Worm (Caenorhabditis elegans) whole organism, L1 larva: ENCODE results near the gene T25F10.3.

Experiments
- C16A3.4 ChIP-seq: fragments of 150-350 bp; optimal IDR thresholded peaks from 2 replicates; lab custom pipeline; 2014; ENCODE audit warnings: missing biosample characterization, missing genetic modification characterization
- F16B12.6 ChIP-seq: fragments of 150-350 bp; optimal IDR thresholded peaks from 2 replicates; lab custom pipeline; 2014; ENCODE audit warnings: missing biosample characterization, missing genetic modification characterization
- aha-1 ChIP-seq: fragments of 150-350 bp; optimal IDR thresholded peaks from 2 replicates; lab custom pipeline; 2014; ENCODE audit warnings: missing biosample characterization, missing genetic modification characterization
- aly-2 ChIP-seq: fragments of 150-350 bp; optimal IDR thresholded peaks from 2 replicates; lab custom pipeline; 2014; ENCODE audit warnings: missing biosample characterization, missing genetic modification characterization
- ama-1 ChIP-seq: fragments of 150-350 bp; optimal IDR thresholded peaks from 2 replicates; lab custom pipeline; 2014
- ceh-63 ChIP-seq: fragments of 200-800 bp; sonication (Bioruptor generic); optimal IDR thresholded peaks from 2 replicates; lab custom pipeline; 2018; ENCODE audit warnings: mild to moderate bottlenecking, missing genetic modification characterization, missing compliant biosample characterization
- dpl-1 ChIP-seq, 3 experiments: fragments of 150-350 bp in 2 of 3; sonication (generic microtip) in 1 of 3; optimal IDR thresholded peaks; 2 replicates each; lab custom pipeline; 2014 to 2017; ENCODE audit warnings: missing biosample characterization in 3 of 3, missing genetic modification characterization in 3 of 3, missing genetic modification reagents in 3 of 3
- efl-1 ChIP-seq, 4 experiments: fragments of 150-350 bp; optimal IDR thresholded peaks in 3 of 4; peaks in 1 of 4; 1 replicate in 1 of 4; 2 replicates in 3 of 4; lab custom pipeline; 2014; ENCODE audit warnings: missing biosample characterization in 2 of 4, missing genetic modification characterization in 2 of 4, missing genetic modification reagents in 2 of 4
- efl-3 ChIP-seq: fragments of 200-800 bp; sonication (Bioruptor generic); optimal IDR thresholded peaks from 2 replicates; lab custom pipeline; 2018; ENCODE audit warnings: mild to moderate bottlenecking, missing genetic modification characterization, missing compliant biosample characterization
- elt-2 ChIP-seq: sonication (generic microtip); optimal IDR thresholded peaks from 2 replicates; lab custom pipeline; 2016; ENCODE audit warnings: missing genetic modification characterization, mild to moderate bottlenecking, inconsistent platforms, missing compliant biosample characterization, missing genetic modification reagents
- ets-5 ChIP-seq: fragments of 200-800 bp; sonication (Bioruptor generic); IDR thresholded peaks from 2 replicates; pipeline ENCODE4 v1.3.6; 2022; ENCODE audit warnings: missing genetic modification characterization, missing compliant biosample characterization
- fkh-8 ChIP-seq: sonication (generic microtip); optimal IDR thresholded peaks from 2 replicates; lab custom pipeline; 2016; ENCODE audit warnings: mild to moderate bottlenecking, missing genetic modification characterization, missing compliant biosample characterization
- grh-1 ChIP-seq: fragments of 200-800 bp; sonication (Bioruptor generic); IDR thresholded peaks from 2 replicates; pipeline ENCODE4 v1.3.6; 2022; ENCODE audit warnings: missing genetic modification reagents, missing genetic modification characterization, missing compliant biosample characterization
- hpl-2 ChIP-seq: fragments of 150-350 bp; optimal IDR thresholded peaks from 2 replicates; lab custom pipeline; 2014; ENCODE audit warnings: missing biosample characterization, missing genetic modification reagents, missing genetic modification characterization
- irx-1 ChIP-seq: sonication (generic microtip); optimal IDR thresholded peaks from 2 replicates; lab custom pipeline; 2016; ENCODE audit warnings: missing genetic modification characterization, missing compliant biosample characterization
- isw-1 ChIP-seq: fragments of 200-800 bp; sonication (Bioruptor generic); IDR thresholded peaks from 2 replicates; pipeline ENCODE4 v1.3.6; 2022; ENCODE audit warnings: missing genetic modification characterization, missing compliant biosample characterization
- lin-14 ChIP-seq: fragments of 200-800 bp; sonication (Bioruptor generic); optimal IDR thresholded peaks from 2 replicates; lab custom pipeline; 2018; ENCODE audit warnings: mild to moderate bottlenecking, missing genetic modification characterization, moderate library complexity, missing compliant biosample characterization
- lin-35 ChIP-seq, 2 experiments: fragments of 150-350 bp; optimal IDR thresholded peaks; 2 replicates each; lab custom pipeline; 2014; ENCODE audit warnings: missing biosample characterization in 2 of 2, missing genetic modification characterization in 2 of 2, missing genetic modification reagents in 2 of 2
- lin-39 ChIP-seq: fragments of 150-350 bp; optimal IDR thresholded peaks from 2 replicates; lab custom pipeline; 2014; ENCODE audit warnings: missing biosample characterization, missing genetic modification reagents, missing genetic modification characterization
- lsy-2 ChIP-seq, 2 experiments: fragments of 150-350 bp; optimal IDR thresholded peaks; 2 replicates each; lab custom pipeline; 2014; ENCODE audit warnings: missing biosample characterization in 2 of 2, missing genetic modification characterization in 2 of 2
- mab-9 ChIP-seq: fragments of 200-800 bp; sonication (Bioruptor generic); IDR thresholded peaks from 2 replicates; pipeline ENCODE4 v1.3.6; 2022; ENCODE audit warnings: missing genetic modification reagents, missing genetic modification characterization, missing compliant biosample characterization
- mdl-1 ChIP-seq, 2 experiments: fragments of 150-350 bp; optimal IDR thresholded peaks; 2 replicates each; lab custom pipeline; 2014 to 2017; ENCODE audit warnings: missing biosample characterization in 2 of 2, missing genetic modification characterization in 2 of 2, inconsistent platforms in 1 of 2
- mef-2 ChIP-seq: fragments of 150-350 bp; optimal IDR thresholded peaks from 2 replicates; lab custom pipeline; 2014; ENCODE audit warnings: missing biosample characterization, missing genetic modification characterization
- nhr-11 ChIP-seq: fragments of 150-350 bp; optimal IDR thresholded peaks from 2 replicates; lab custom pipeline; 2014; ENCODE audit warnings: missing biosample characterization, missing genetic modification characterization
- nhr-20 ChIP-seq: sonication (generic microtip); optimal IDR thresholded peaks from 2 replicates; lab custom pipeline; 2016; ENCODE audit warnings: mild to moderate bottlenecking, missing genetic modification characterization, missing compliant biosample characterization
- nhr-237 ChIP-seq: fragments of 150-350 bp; optimal IDR thresholded peaks from 2 replicates; lab custom pipeline; 2014; ENCODE audit warnings: missing biosample characterization, missing genetic modification characterization
- nhr-47 ChIP-seq: sonication (generic microtip); optimal IDR thresholded peaks from 2 replicates; lab custom pipeline; 2016; ENCODE audit warnings: mild to moderate bottlenecking, missing genetic modification characterization, moderate library complexity, missing compliant biosample characterization
- nhr-71 ChIP-seq: sonication (generic microtip); optimal IDR thresholded peaks from 2 replicates; lab custom pipeline; 2016; ENCODE audit warnings: mild to moderate bottlenecking, missing genetic modification characterization, moderate library complexity, missing compliant biosample characterization
- nhr-84 ChIP-seq: sonication (generic microtip); optimal IDR thresholded peaks from 2 replicates; lab custom pipeline; 2017; ENCODE audit warnings: missing biosample characterization, missing genetic modification characterization
- nhr-85 ChIP-seq: sonication (generic microtip); peaks from one replicate; lab custom pipeline; 2016; ENCODE audit warnings: missing genetic modification characterization, inconsistent platforms, missing compliant biosample characterization
- nhr-90 ChIP-seq: sonication (generic microtip); optimal IDR thresholded peaks from 2 replicates; lab custom pipeline; 2016; ENCODE audit warnings: mild to moderate bottlenecking, missing genetic modification characterization, missing compliant biosample characterization; ENCODE audit not compliant: poor library complexity
- rnt-1 ChIP-seq: sonication (generic microtip); optimal IDR thresholded peaks from 2 replicates; lab custom pipeline; 2016; ENCODE audit warnings: mild to moderate bottlenecking, missing genetic modification characterization, moderate library complexity, missing compliant biosample characterization
- snpc-4 ChIP-seq: fragments of 150-350 bp; optimal IDR thresholded peaks from 2 replicates; lab custom pipeline; 2014; ENCODE audit warnings: missing biosample characterization, missing genetic modification characterization
- snu-23 ChIP-seq: sonication (generic microtip); optimal IDR thresholded peaks from 2 replicates; lab custom pipeline; 2016; ENCODE audit warnings: missing genetic modification characterization, missing compliant biosample characterization
- sox-4 ChIP-seq: sonication (generic microtip); optimal IDR thresholded peaks from 2 replicates; lab custom pipeline; 2016; ENCODE audit warnings: missing genetic modification characterization, missing compliant biosample characterization
- sptf-1 ChIP-seq: fragments of 150-350 bp; optimal IDR thresholded peaks from 2 replicates; lab custom pipeline; 2014; ENCODE audit warnings: missing biosample characterization, missing genetic modification characterization
- sup-37 ChIP-seq: fragments of 200-800 bp; sonication (Bioruptor generic); optimal IDR thresholded peaks from 2 replicates; lab custom pipeline; 2018; ENCODE audit warnings: mild to moderate bottlenecking, missing genetic modification characterization, missing compliant biosample characterization
- tlp-1 ChIP-seq: fragments of 150-350 bp; optimal IDR thresholded peaks from 2 replicates; lab custom pipeline; 2014; ENCODE audit warnings: missing biosample characterization, missing genetic modification characterization
- unc-130 ChIP-seq: fragments of 150-350 bp; optimal IDR thresholded peaks from 2 replicates; lab custom pipeline; 2017; ENCODE audit warnings: missing biosample characterization, missing genetic modification characterization, inconsistent platforms
- unc-62 ChIP-seq: fragments of 150-350 bp; optimal IDR thresholded peaks from 2 replicates; lab custom pipeline; 2014; ENCODE audit warnings: missing biosample characterization, missing genetic modification reagents, missing genetic modification characterization
- unc-86 ChIP-seq: sonication (generic microtip); optimal IDR thresholded peaks from 2 replicates; lab custom pipeline; 2016; ENCODE audit warnings: missing genetic modification characterization, missing compliant biosample characterization
- unc-98 ChIP-seq: fragments of 200-800 bp; sonication (Bioruptor generic); IDR thresholded peaks from 2 replicates; pipeline ENCODE4 v1.3.6; 2022; ENCODE audit warnings: missing genetic modification characterization, missing compliant biosample characterization
- xbp-1 ChIP-seq: sonication (generic microtip); optimal IDR thresholded peaks from 2 replicates; lab custom pipeline; 2016; ENCODE audit warnings: missing genetic modification characterization, missing compliant biosample characterization
- zag-1 ChIP-seq: fragments of 150-350 bp; optimal IDR thresholded peaks from 2 replicates; lab custom pipeline; 2014; ENCODE audit warnings: missing biosample characterization, missing genetic modification characterization

The T25F10.3 gene

DNA sequence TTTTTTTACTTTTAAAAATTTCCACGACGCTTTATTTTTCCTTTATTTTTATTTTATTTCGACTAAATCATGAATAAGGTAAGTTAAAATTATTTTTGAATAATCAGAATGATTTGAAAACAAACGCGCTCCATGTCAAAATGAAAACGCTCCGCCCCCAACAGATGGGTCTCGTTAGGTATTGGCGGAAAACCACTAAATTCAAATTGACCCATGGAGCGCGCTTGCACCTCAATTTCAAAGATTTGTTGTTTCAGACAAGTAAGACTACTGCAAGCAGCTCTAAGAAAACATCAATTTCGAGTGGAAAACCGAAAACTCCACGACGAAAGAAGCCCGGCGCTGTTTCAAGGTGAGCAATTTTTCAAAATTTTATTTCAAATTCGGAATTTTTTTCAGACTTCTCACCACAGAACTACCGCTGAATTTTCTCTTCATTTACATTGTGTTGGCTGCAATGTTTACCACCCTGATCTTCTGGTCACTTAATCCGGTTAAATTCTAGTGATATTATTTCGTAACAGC lies 43.1 kb downstream of the T25F10.3 start, which contains the start of gene ZC404.2:
Gene ZC404.2 (plus strand): TSS at position 47 of the 525 bp plus-strand sequence.
- peak in 1 of 2 experiments; percentile 30 for TF ChIP-seq lin-35 (GFP tag; optimal IDR thresholded peaks at IDR 0.05; lab: Kevin White, UChicago)
- peak in 1 of 2 experiments; percentile 68 for TF ChIP-seq efl-1 (optimal IDR thresholded peaks at IDR 0.05; lab: Kevin White, UChicago)
- TF ChIP-seq efl-1 (GFP tag; optimal IDR thresholded peaks at IDR 0.05 in 1 of 2; lab: Kevin White, UChicago): peak; percentile 38 to 86
- TF ChIP-seq nhr-237 (tag; lab: Kevin White, UChicago): no peak
- peak in 1 of 3 experiments; percentile 43 for TF ChIP-seq dpl-1 (GFP tag; optimal IDR thresholded peaks at IDR 0.05; lab: Kevin White, UChicago)

- TF ChIP-seq ama-1 (lab: Kevin White, UChicago) (no peak), sup-37 (GFP tag; lab: Kevin White, UChicago) (no peak), sptf-1 (tag; lab: Kevin White, UChicago) (no peak), aly-2 (no peak), nhr-85 (tag; lab: Kevin White, UChicago) (no peak), unc-98 (no peak), nhr-237 (tag; lab: Kevin White, UChicago) (no peak), snu-23 (GFP tag; lab: Kevin White, UChicago) (no peak)
Observed at ce11 chrV:6792565-6792964, 47.7 kb downstream of the T25F10.3 start, which contains the start of gene gck-2. Gene gck-2 (minus strand): TSS chrV:6792665.

DNA sequence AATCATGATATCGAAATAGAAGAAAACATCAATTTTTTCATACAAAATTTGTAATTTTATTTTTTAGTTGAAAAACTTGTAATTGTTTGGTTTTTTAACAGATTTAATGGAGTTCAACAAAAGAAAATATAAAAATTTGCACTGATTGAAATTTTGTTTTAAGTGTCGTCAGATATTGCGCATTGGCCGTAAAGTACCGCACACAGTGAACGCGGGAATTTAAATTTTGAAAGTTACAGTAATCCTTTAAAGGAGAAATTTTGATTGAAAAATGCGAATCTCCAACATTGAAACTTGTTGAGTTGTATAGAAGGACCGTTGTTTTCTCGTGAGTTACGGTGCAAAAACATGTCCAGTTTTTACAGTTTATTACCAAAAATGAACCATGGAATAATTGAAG lies 48.1 kb downstream of the T25F10.3 start:
- TF ChIP-seq mdl-1 (tag; optimal IDR thresholded peaks at IDR 0.05; lab: Kevin White, UChicago) (no peak), efl-1 (optimal IDR thresholded peaks at IDR 0.05; lab: Kevin White, UChicago) (peak in 1 of 2 experiments; percentile 48), efl-1 (GFP tag; optimal IDR thresholded peaks at IDR 0.05 in 1 of 2; lab: Kevin White, UChicago) (peak; percentile 8 to 64), elt-2 (no peak), lsy-2 (tag; optimal IDR thresholded peaks at IDR 0.05; lab: Kevin White, UChicago) (peak in 1 of 2 experiments; percentile 41), nhr-90 (tag; lab: Kevin White, UChicago) (no peak), ceh-63 (GFP tag; lab: Kevin White, UChicago) (no peak), isw-1 (GFP tag; lab: Robert Waterston, UW) (no peak), F16B12.6 (tag; lab: Kevin White, UChicago) (peak; percentile 31), ets-5 (GFP tag; lab: Robert Waterston, UW) (no peak), lin-35 (GFP tag; optimal IDR thresholded peaks at IDR 0.05; lab: Kevin White, UChicago) (peak; percentile 7 to 60), nhr-71 (tag; lab: Kevin White, UChicago) (no peak), sptf-1 (tag; lab: Kevin White, UChicago) (no peak), dpl-1 (GFP tag; optimal IDR thresholded peaks at IDR 0.05; lab: Kevin White, UChicago) (peak in 2 of 3 experiments; percentile 26 to 70), aly-2 (no peak)
- TF ChIP-seq, all 84 proteins: peak for 5

DNA sequence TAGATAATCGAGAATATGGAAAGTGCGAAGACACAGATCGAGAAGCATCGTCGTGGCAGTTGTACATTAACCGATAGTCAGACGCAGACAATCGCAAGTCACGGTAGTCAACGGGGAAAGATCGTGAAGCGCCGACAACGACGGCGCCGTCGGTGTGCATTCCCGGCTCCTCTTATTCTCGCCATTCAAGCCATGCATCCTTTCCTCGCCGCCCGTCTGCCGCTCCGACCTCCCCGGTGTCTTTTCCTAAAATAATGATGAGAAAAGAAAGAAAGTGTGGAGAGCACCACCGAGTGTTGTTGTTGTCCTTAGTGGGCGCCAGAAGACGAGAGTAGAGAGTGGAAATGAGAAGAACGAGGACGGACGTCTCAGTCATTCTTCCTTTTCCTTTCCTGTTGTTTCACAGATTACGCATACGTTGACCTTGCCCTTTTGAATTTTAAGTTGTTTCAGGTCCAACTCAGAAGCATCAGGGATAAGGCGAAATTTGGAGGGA lies 48.9 kb downstream of the T25F10.3 start, which contains the start of gene ZC404.1:
Gene ZC404.1 (plus strand): TSS at position 446 of the 496 bp plus-strand sequence.
- TF ChIP-seq mef-2 (tag; lab: Kevin White, UChicago): no peak
- TF ChIP-seq unc-86 (tag; lab: Kevin White, UChicago): peak; percentile 1
- TF ChIP-seq sox-4 (tag; lab: Kevin White, UChicago): no peak
- no peak for TF ChIP-seq aha-1 (tag; lab: Kevin White, UChicago)
- TF ChIP-seq tlp-1 (tag; lab: Kevin White, UChicago): no peak
- TF ChIP-seq efl-1 (optimal IDR thresholded peaks at IDR 0.05; lab: Kevin White, UChicago): peak; percentile 3 to 8
- peak in 1 of 2 experiments; percentile 49 for TF ChIP-seq efl-1 (GFP tag; optimal IDR thresholded peaks at IDR 0.05 in 1 of 2; lab: Kevin White, UChicago)
- no peak for TF ChIP-seq snu-23 (GFP tag; lab: Kevin White, UChicago)
- no peak for TF ChIP-seq hpl-2 (GFP tag; lab: Kevin White, UChicago)
- no peak for TF ChIP-seq ama-1 (lab: Kevin White, UChicago)
- TF ChIP-seq unc-62 (GFP tag; lab: Kevin White, UChicago): no peak
- no peak for TF ChIP-seq rnt-1
- peak; percentile 64 for TF ChIP-seq fkh-8 (tag; lab: Kevin White, UChicago)
- no peak for TF ChIP-seq dpl-1 (GFP tag; optimal IDR thresholded peaks at IDR 0.05; lab: Kevin White, UChicago)
- TF ChIP-seq irx-1: no peak
- TF ChIP-seq C16A3.4 (tag; lab: Kevin White, UChicago): no peak
- TF ChIP-seq grh-1 (GFP tag; lab: Robert Waterston, UW): no peak
- no peak for TF ChIP-seq mab-9
- no peak for TF ChIP-seq xbp-1 (tag; lab: Kevin White, UChicago)
- peak; percentile 74 for TF ChIP-seq lin-14 (GFP tag; lab: Kevin White, UChicago)
- peak; percentile 24 for TF ChIP-seq snpc-4 (tag; lab: Kevin White, UChicago)
- TF ChIP-seq mdl-1 (tag; optimal IDR thresholded peaks at IDR 0.05; lab: Kevin White, UChicago): no peak
- no peak for TF ChIP-seq nhr-85 (tag; lab: Kevin White, UChicago)
- TF ChIP-seq nhr-47 (tag; lab: Kevin White, UChicago): peak; percentile 12
- TF ChIP-seq unc-130: no peak
- no peak for TF ChIP-seq nhr-11 (tag; lab: Kevin White, UChicago)
- TF ChIP-seq zag-1: no peak
- TF ChIP-seq lin-39: no peak
- TF ChIP-seq efl-3 (GFP tag; lab: Kevin White, UChicago): no peak
- no peak for TF ChIP-seq nhr-20 (tag; lab: Kevin White, UChicago)
- TF ChIP-seq nhr-84 (tag; lab: Kevin White, UChicago): no peak
